Fruit fly (Drosophila melanogaster): ENCODE results near the gene Mayo.

Gene Mayo

dm6 chr3R:31070732-31071131, 38.3 kb downstream of the Mayo start (continued):
- no peak for TF ChIP-seq sc (optimal IDR thresholded peaks at IDR 0.05)
- no peak for TF ChIP-seq sc (GFP tag; optimal IDR thresholded peaks at IDR 0.05)
- peak; percentile 13 for TF ChIP-seq fd102C (GFP tag; optimal IDR thresholded peaks at IDR 0.05)
- no peak for TF ChIP-seq CG6791 (GFP tag; IDR thresholded peaks at IDR 0.05; ENCODE audit: partially characterized antibody)
- TF ChIP-seq CG6254 (GFP tag; optimal IDR thresholded peaks at IDR 0.05): peak; percentile 17
- no peak for TF ChIP-seq Hey (tag; optimal IDR thresholded peaks at IDR 0.05)
- peak; percentile 20 for TF ChIP-seq Blimp-1 (GFP tag; optimal IDR thresholded peaks at IDR 0.05)
- peak in 1 of 2 experiments; percentile 45 for TF ChIP-seq tll (GFP tag; optimal IDR thresholded peaks at IDR 0.05)
- TF ChIP-seq fd64A (GFP tag; optimal IDR thresholded peaks at IDR 0.05): peak; percentile 17

dm6 chr3R:31066356-31066755, 42.6 kb downstream of the Mayo start:
- TF ChIP-seq row (GFP tag; IDR thresholded peaks at IDR 0.05) (peak; percentile 24; the same call in 1 of the 3 replicates), tx (GFP tag; optimal IDR thresholded peaks at IDR 0.05) (no peak), az2 (GFP tag; optimal IDR thresholded peaks at IDR 0.05) (no peak), Usf (GFP tag; optimal IDR thresholded peaks at IDR 0.05) (no peak), hb (GFP tag; IDR thresholded peaks at IDR 0.05; ENCODE audit: partially characterized antibody) (no peak), CG11504 (tag; optimal IDR thresholded peaks at IDR 0.05) (peak; percentile 1), CG33557 (GFP tag; optimal IDR thresholded peaks at IDR 0.05) (no peak), z (GFP tag; IDR thresholded peaks at IDR 0.05) (no peak), CG1603 (tag; optimal IDR thresholded peaks at IDR 0.05) (peak; percentile 48), crol (GFP tag; IDR thresholded peaks at IDR 0.05) (0 out of 2 replicates have a peak, but pooled peaks have one; percentile 3), gem (tag; optimal IDR thresholded peaks at IDR 0.05) (peak; percentile 35), D (optimal IDR thresholded peaks at IDR 0.05) (no peak), D (GFP tag; optimal IDR thresholded peaks at IDR 0.05) (no peak), gsb (GFP tag; IDR thresholded peaks at IDR 0.05) (no peak), Nf-YC (tag; optimal IDR thresholded peaks at IDR 0.05) (no peak), CG5953 (GFP tag; IDR thresholded peaks at IDR 0.05) (no peak), CG11723 (GFP tag; optimal IDR thresholded peaks at IDR 0.05) (no peak), Hr78 (GFP tag; optimal IDR thresholded peaks at IDR 0.05) (peak in 1 of 2 experiments; percentile 3), Meics (GFP tag; optimal IDR thresholded peaks at IDR 0.05) (no peak)

- TF ChIP-seq CG3163 (GFP tag; optimal IDR thresholded peaks at IDR 0.05) (no peak), al (GFP tag; IDR thresholded peaks at IDR 0.05) (no peak), dati (GFP tag; IDR thresholded peaks at IDR 0.05) (no peak), Bgb (GFP tag; IDR thresholded peaks at IDR 0.05; ENCODE audit: partially characterized antibody) (no peak), Dad (GFP tag; optimal IDR thresholded peaks at IDR 0.05) (no peak), CG1792 (GFP tag; optimal IDR thresholded peaks at IDR 0.05) (no peak), bab2 (GFP tag; optimal IDR thresholded peaks at IDR 0.05) (peak; percentile 36), CG15269 (tag; optimal IDR thresholded peaks at IDR 0.05) (peak; percentile 52), sc (optimal IDR thresholded peaks at IDR 0.05) (no peak), sc (GFP tag; optimal IDR thresholded peaks at IDR 0.05) (peak; percentile 54), Atf-2 (GFP tag; optimal IDR thresholded peaks at IDR 0.05) (peak; percentile 21), mld (GFP tag; IDR thresholded peaks at IDR 0.05; ENCODE audit: partially characterized antibody) (no peak), CG17568 (GFP tag; optimal IDR thresholded peaks at IDR 0.05) (peak; percentile 40), gce (GFP tag; IDR thresholded peaks at IDR 0.05) (0 out of 3 replicates have a peak, but pooled peaks have one; percentile 34), bowl (GFP tag; IDR thresholded peaks at IDR 0.05) (no peak), amos (GFP tag; IDR thresholded peaks at IDR 0.05; ENCODE audit: partially characterized antibody) (no peak), salm (tag; optimal IDR thresholded peaks at IDR 0.05) (no peak), CG8281 (tag; optimal IDR thresholded peaks at IDR 0.05) (peak; percentile 27), grau (tag; optimal IDR thresholded peaks at IDR 0.05) (peak; percentile 73), Fer1 (GFP tag; optimal IDR thresholded peaks at IDR 0.05) (no peak), her (GFP tag; optimal IDR thresholded peaks at IDR 0.05) (no peak), Gug (GFP tag; IDR thresholded peaks at IDR 0.05) (peak; percentile 22; the same call in 1 of the 4 replicates)
Observed at dm6 chr3R:31064653-31065322, 44.2 kb downstream of the Mayo start, which contains the start of gene Sox100B. Gene Sox100B (plus strand): TSS chr3R:31065253.

Data from whole organism, embryonic.